Worm (Caenorhabditis elegans) whole organism, L4/young adult: ENCODE data around the gene asb-2.

Source experiments
- W03F9.2 ChIP-seq: fragments of 150-350 bp; optimal IDR thresholded peaks from 2 replicates; lab custom pipeline; 2014; ENCODE audit warnings: missing biosample characterization, missing genetic modification characterization
- dao-5 ChIP-seq: sonication (generic microtip); optimal IDR thresholded peaks from 2 replicates; lab custom pipeline; 2016; ENCODE audit warnings: missing genotype, missing genetic modification characterization, moderate library complexity, missing compliant biosample characterization
- him-1 ChIP-seq: sonication (generic microtip); optimal IDR thresholded peaks from 2 replicates; lab custom pipeline; 2016; ENCODE audit warnings: missing genotype, missing genetic modification reagents, missing genetic modification characterization, missing compliant biosample characterization

DNA sequence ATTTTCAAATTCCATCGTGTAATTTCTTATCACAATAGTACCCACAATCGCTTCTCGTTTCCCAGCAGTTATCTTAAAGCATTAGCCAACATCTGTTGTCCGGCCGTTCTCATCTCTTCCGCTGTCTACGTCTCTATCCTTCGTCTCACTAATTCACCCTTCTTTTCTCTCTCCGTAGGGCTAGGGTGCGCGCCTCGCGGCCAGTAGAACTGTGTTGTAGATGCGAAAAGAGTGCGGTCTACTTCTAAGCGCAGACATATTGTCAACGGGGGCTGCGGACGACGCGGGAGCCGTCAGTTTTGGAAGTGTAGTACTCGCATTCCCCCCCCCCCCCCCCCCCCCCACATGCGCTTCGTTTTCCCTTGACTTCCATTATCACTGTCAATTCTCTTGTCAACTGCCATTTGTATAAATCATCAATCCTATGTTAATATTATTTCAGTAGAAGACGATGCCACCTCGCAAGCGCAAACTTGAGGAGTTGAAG lies 44.1 kb downstream of the asb-2 start, which contains the start of gene spr-3:
- no peak for TF ChIP-seq dao-5 (tag; lab: Kevin White, UChicago)
- TF ChIP-seq him-1 = no peak
- no peak for TF ChIP-seq W03F9.2
